Worm (Caenorhabditis elegans) whole organism, mixed stage, embryonic: ENCODE measurements around the gene M02G9.4.

Experiments
- cnd-1 ChIP-seq: fragments of 200-800 bp; sonication (Bioruptor generic); optimal IDR thresholded peaks from 2 replicates; lab custom pipeline; 2018; ENCODE audit warnings: mild to moderate bottlenecking, missing genetic modification characterization, missing compliant biosample characterization
- elt-1 ChIP-seq: sonication (generic microtip); optimal IDR thresholded peaks from 2 replicates; lab custom pipeline; 2017; ENCODE audit warnings: missing genetic modification characterization, mild to moderate bottlenecking, missing compliant biosample characterization, antibody characterized with exemption, moderate library complexity, borderline replicate concordance; ENCODE audit not compliant: insufficient read depth
- flh-1 ChIP-seq: fragments of 200-800 bp; sonication (Bioruptor generic); optimal IDR thresholded peaks from 2 replicates; lab custom pipeline; 2018; ENCODE audit warnings: mild to moderate bottlenecking, missing genetic modification characterization, moderate library complexity, missing compliant biosample characterization
- mep-1 ChIP-seq: fragments of 150-350 bp; optimal IDR thresholded peaks from 2 replicates; lab custom pipeline; 2017; ENCODE audit warnings: missing biosample characterization, missing genetic modification reagents, missing genetic modification characterization, inconsistent platforms
- mls-2 ChIP-seq: sonication (generic microtip); optimal IDR thresholded peaks from 2 replicates; lab custom pipeline; 2016; ENCODE audit warnings: mild to moderate bottlenecking, missing genetic modification characterization, moderate library complexity, missing compliant biosample characterization
- nhr-2 ChIP-seq: fragments of 150-350 bp; optimal IDR thresholded peaks from 2 replicates; lab custom pipeline; 2014; ENCODE audit warnings: missing biosample characterization, missing genetic modification characterization
- tbx-8 ChIP-seq: fragments of 200-800 bp; sonication (Bioruptor generic); optimal IDR thresholded peaks from 2 replicates; lab custom pipeline; 2018; ENCODE audit warnings: mild to moderate bottlenecking, missing genetic modification characterization, moderate library complexity, missing compliant biosample characterization
- unc-62 ChIP-seq: fragments of 150-350 bp; optimal IDR thresholded peaks from 2 replicates; lab custom pipeline; 2014; ENCODE audit warnings: missing biosample characterization, missing genetic modification reagents, missing genetic modification characterization
- zip-8 ChIP-seq: fragments of 150-350 bp; optimal IDR thresholded peaks from 2 replicates; lab custom pipeline; 2014; ENCODE audit warnings: missing biosample characterization, missing genetic modification characterization

Gene M02G9.4

ce11 chrII:10367202-10367601 lies 50.1 kb downstream of the M02G9.4 start, which contains the start of gene ceh-57:
Gene ceh-57 (minus strand): TSS chrII:10367296.
- TF ChIP-seq zip-8 (tag; lab: Kevin White, UChicago) (no peak), flh-1 (GFP tag; lab: Kevin White, UChicago) (no peak), unc-62 (GFP tag; lab: Kevin White, UChicago) (no peak), elt-1 (tag; lab: Kevin White, UChicago) (no peak), mep-1 (no peak), cnd-1 (tag; lab: Kevin White, UChicago) (no peak), tbx-8 (GFP tag; lab: Kevin White, UChicago) (no peak), nhr-2 (no peak), mls-2 (no peak)
- TF ChIP-seq, all 35 proteins: peak for 0
